Worm (Caenorhabditis elegans): ENCODE results near the gene srg-50.
A peak's percentile ranks its signal among the peaks of the same experiment; 100 is the strongest.

srg-50 gene

ce11 chrIV:7044552-7045139 lies 30.3 kb downstream of the srg-50 start, which contains the start of gene tin-9.1 (continued):
- TF ChIP-seq nhr-76 (tag; optimal IDR thresholded peaks at IDR 0.05), result no peak
- TF ChIP-seq lsy-2 (tag; optimal IDR thresholded peaks at IDR 0.05), result peak in 1 of 2 experiments; percentile 92
- TF ChIP-seq daf-8 (GFP tag; IDR thresholded peaks at IDR 0.05), result no peak
- no peak for TF ChIP-seq zfp-2 (tag; optimal IDR thresholded peaks at IDR 0.05)
- no peak for TF ChIP-seq ceh-44 (GFP tag; IDR thresholded peaks at IDR 0.05)
- TF ChIP-seq dve-1 (tag; optimal IDR thresholded peaks at IDR 0.05; ENCODE audit: insufficient read depth), result peak; percentile 74

- TF ChIP-seq spr-1 (tag; optimal IDR thresholded peaks at IDR 0.05), result no peak
- TF ChIP-seq dmd-9 (GFP tag; IDR thresholded peaks at IDR 0.05), result no peak
- no peak for TF ChIP-seq lin-1 (GFP tag; IDR thresholded peaks at IDR 0.05)
- TF ChIP-seq zag-1 (tag; optimal IDR thresholded peaks at IDR 0.05), result no peak
- TF ChIP-seq hlh-30 (tag; optimal IDR thresholded peaks at IDR 0.05; ENCODE audit: insufficient read depth), result no peak
- TF ChIP-seq unc-39 (tag; optimal IDR thresholded peaks at IDR 0.05), result no peak
- peak; percentile 0 for TF ChIP-seq aha-1 (tag)
- peak in 1 of 2 experiments; percentile 68; a peak in 1 of 4 replicates for TF ChIP-seq madf-5 (GFP tag; IDR thresholded peaks at IDR 0.05)
- TF ChIP-seq nhr-11 (tag; optimal IDR thresholded peaks at IDR 0.05), result no peak
- no peak for TF ChIP-seq dve-1 (tag; optimal IDR thresholded peaks at IDR 0.05; ENCODE audit: insufficient read depth)
- TF ChIP-seq snpc-1.2 (GFP tag; IDR thresholded peaks at IDR 0.05), result peak; percentile 78
- no peak for TF ChIP-seq ZK546.5 (tag; optimal IDR thresholded peaks at IDR 0.05)
- no peak for TF ChIP-seq ceh-44 (GFP tag; IDR thresholded peaks at IDR 0.05)
- no peak for TF ChIP-seq hmg-1.1 (GFP tag; IDR thresholded peaks at IDR 0.05)
- 0 out of 2 replicates have a peak, but pooled peaks have one; percentile 13 for TF ChIP-seq zfp-3 (GFP tag; conservative IDR thresholded peaks at IDR 0.05)
- no peak for TF ChIP-seq ctbp-1 (GFP tag; IDR thresholded peaks at IDR 0.05)
- TF ChIP-seq ceh-28 (tag; optimal IDR thresholded peaks at IDR 0.05), result no peak
- no peak for TF ChIP-seq nhr-28 (tag; optimal IDR thresholded peaks at IDR 0.05)
- no peak for TF ChIP-seq fkh-10 (GFP tag; optimal IDR thresholded peaks at IDR 0.05)
- TF ChIP-seq nhr-6 (tag; optimal IDR thresholded peaks at IDR 0.05), result no peak
- TF ChIP-seq gei-8 (GFP tag; optimal IDR thresholded peaks at IDR 0.05), result no peak
- TF ChIP-seq aly-2 (tag; optimal IDR thresholded peaks at IDR 0.05), result no peak
- no peak for TF ChIP-seq zip-2 (tag; optimal IDR thresholded peaks at IDR 0.05)
- TF ChIP-seq F37D6.2 (tag; optimal IDR thresholded peaks at IDR 0.05), result no peak
- no peak for TF ChIP-seq nhr-25 (tag; optimal IDR thresholded peaks at IDR 0.05; ENCODE audit: borderline replicate concordance, insufficient read depth)
- no peak for TF ChIP-seq sdz-12 (GFP tag; optimal IDR thresholded peaks at IDR 0.05)
- no peak for TF ChIP-seq zfp-2 (tag; optimal IDR thresholded peaks at IDR 0.05)
- TF ChIP-seq lin-38 (GFP tag; IDR thresholded peaks at IDR 0.05), result peak; percentile 63
- TF ChIP-seq nhr-111 (GFP tag; optimal IDR thresholded peaks at IDR 0.05), result peak; percentile 78
- TF ChIP-seq vab-7 (GFP tag; IDR thresholded peaks at IDR 0.05), result no peak
- TF ChIP-seq pha-4 (GFP tag; IDR thresholded peaks at IDR 0.05), result no peak; the same call in 1 of the 2 replicates
- TF ChIP-seq pha-4 (tag; optimal IDR thresholded peaks at IDR 0.05), result no peak
- TF ChIP-seq F49E8.2 (tag; optimal IDR thresholded peaks at IDR 0.05; ENCODE audit: borderline replicate concordance), result peak; percentile 87
- no peak for TF ChIP-seq mxl-2 (GFP tag; conservative IDR thresholded peaks at IDR 0.05)
- TF ChIP-seq nhr-42 (GFP tag; IDR thresholded peaks at IDR 0.05), result no peak
- no peak for TF ChIP-seq unc-130 (GFP tag; optimal IDR thresholded peaks at IDR 0.05)
- no peak for TF ChIP-seq nhr-102 (tag; optimal IDR thresholded peaks at IDR 0.05)
- TF ChIP-seq nhr-76 (tag; optimal IDR thresholded peaks at IDR 0.05), result no peak
- TF ChIP-seq D1046.2 (GFP tag; IDR thresholded peaks at IDR 0.05), result no peak
- TF ChIP-seq Y5F2A.4 (GFP tag; optimal IDR thresholded peaks at IDR 0.05), result peak; percentile 19
- peak; percentile 45; the same call in 1 of the 2 replicates for TF ChIP-seq arid-1 (GFP tag; conservative IDR thresholded peaks at IDR 0.05)
- TF ChIP-seq Y75B8A.6 (GFP tag; IDR thresholded peaks at IDR 0.05), result no peak
- no peak for TF ChIP-seq nhr-41 (GFP tag; IDR thresholded peaks at IDR 0.05)
- TF ChIP-seq mxl-3 (GFP tag; optimal IDR thresholded peaks at IDR 0.05), result no peak
- no peak for TF ChIP-seq Y105C5A.15 (GFP tag; IDR thresholded peaks at IDR 0.05)
- TF ChIP-seq spr-3 (GFP tag; optimal IDR thresholded peaks at IDR 0.05), result no peak
Measured at ce11 chrIV:7043430-7043829, 31.5 kb downstream of the srg-50 start.
